Worm (Caenorhabditis elegans) whole organism, young adult: ENCODE results near the gene pha-1.

Experiments used
- F22D6.2 ChIP-seq: sonication (generic microtip); optimal IDR thresholded peaks from 2 replicates; lab custom pipeline; 2016; ENCODE audit warnings: mild to moderate bottlenecking, missing genetic modification characterization, missing compliant biosample characterization
- F49E8.2 ChIP-seq: sonication (generic microtip); optimal IDR thresholded peaks from 3 replicates; lab custom pipeline; 2017; ENCODE audit warnings: missing genetic modification characterization, mild to moderate bottlenecking, missing compliant biosample characterization, antibody characterized with exemption, moderate library complexity; ENCODE audit not compliant: insufficient read depth
- K12H6.12 ChIP-seq: fragments of 200-800 bp; sonication (Bioruptor generic); optimal IDR thresholded peaks from 2 replicates; lab custom pipeline; 2018; ENCODE audit warnings: mild to moderate bottlenecking, missing genetic modification characterization, missing compliant biosample characterization
- dox-1 ChIP-seq: fragments of 200-800 bp; sonication (Bioruptor generic); IDR thresholded peaks from 2 replicates; pipeline ENCODE4 v1.3.6; 2022; ENCODE audit warnings: missing genetic modification reagents, missing genetic modification characterization, missing compliant biosample characterization
- dpl-1 ChIP-seq: fragments of 150-350 bp; optimal IDR thresholded peaks from 2 replicates; lab custom pipeline; 2014; ENCODE audit warnings: missing biosample characterization, missing genetic modification reagents, missing genetic modification characterization
- ekl-4 ChIP-seq: fragments of 200-800 bp; sonication (Bioruptor generic); IDR thresholded peaks from 2 replicates; pipeline ENCODE4 v1.3.6; 2022; ENCODE audit warnings: missing genetic modification reagents, missing genetic modification characterization, missing compliant biosample characterization
- hsf-1 ChIP-seq: fragments of 200-800 bp; sonication (Bioruptor generic); IDR thresholded peaks from 2 replicates; pipeline ENCODE4 v1.3.6; 2022; ENCODE audit warnings: missing genetic modification reagents, missing genetic modification characterization, missing compliant biosample characterization
- pbrm-1 ChIP-seq: fragments of 200-800 bp; sonication (Bioruptor generic); IDR thresholded peaks from 2 replicates; pipeline ENCODE4 v1.3.6; 2022; ENCODE audit warnings: missing genetic modification reagents, missing genetic modification characterization, missing compliant biosample characterization

DNA sequence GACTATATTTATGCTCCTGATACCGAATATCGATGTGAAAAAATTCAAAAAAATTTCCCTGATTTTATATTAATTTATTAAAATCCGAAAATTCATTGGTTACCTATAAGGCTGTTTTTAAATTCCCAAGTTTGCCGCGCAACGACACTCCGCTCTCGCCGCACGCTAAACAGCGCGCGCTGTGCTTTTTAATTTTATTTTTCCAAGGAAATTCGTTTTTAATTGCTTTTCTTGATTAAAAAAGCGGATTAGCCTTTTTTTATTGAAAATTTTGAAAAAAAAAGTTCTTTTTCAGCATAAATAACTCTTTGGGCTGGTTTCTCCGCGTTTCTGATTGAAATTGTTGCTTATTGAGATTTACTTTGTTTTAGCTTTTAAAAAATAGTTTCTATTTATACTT lies 24.2 kb upstream of the pha-1 start:
- TF ChIP-seq pbrm-1 (GFP tag; lab: Robert Waterston, UW) (no peak), ekl-4 (GFP tag; lab: Robert Waterston, UW) (no peak), dox-1 (no peak), K12H6.12 (tag; lab: Kevin White, UChicago) (no peak), F49E8.2 (tag; lab: Kevin White, UChicago) (no peak), hsf-1 (no peak), F22D6.2 (tag; lab: Kevin White, UChicago) (no peak), dpl-1 (GFP tag; lab: Kevin White, UChicago) (no peak)
